Fruit fly (Drosophila melanogaster): Measurements from ENCODE around the gene Elp4.

- TF ChIP-seq CG32121 (GFP tag; IDR thresholded peaks at IDR 0.05) (peak; percentile 37), CG9948 (tag; optimal IDR thresholded peaks at IDR 0.05) (peak; percentile 56), EcR (GFP tag; optimal IDR thresholded peaks at IDR 0.05) (no peak), gl (tag; optimal IDR thresholded peaks at IDR 0.05) (no peak), Snoo (tag; optimal IDR thresholded peaks at IDR 0.05) (peak; percentile 53), CG34367 (tag; optimal IDR thresholded peaks at IDR 0.05) (peak; percentile 45), Pif1B (GFP tag; optimal IDR thresholded peaks at IDR 0.05) (peak; percentile 18), fd96Ca (GFP tag; IDR thresholded peaks at IDR 0.05) (0 out of 3 replicates have a peak, but pooled peaks have one; percentile 52), CG10348 (GFP tag; IDR thresholded peaks at IDR 0.05) (no peak), CG17806 (tag; optimal IDR thresholded peaks at IDR 0.05) (peak; percentile 70), CG14655 (GFP tag; optimal IDR thresholded peaks at IDR 0.05) (peak; percentile 52), CG12605 (GFP tag; IDR thresholded peaks at IDR 0.05) (peak; percentile 61), Pif1A (GFP tag; optimal IDR thresholded peaks at IDR 0.05) (peak; percentile 71)
Measured at dm6 chr2L:5483093-5483492, 40.8 kb upstream of the Elp4 start.

Data from whole organism, pupa.